Fruit fly (Drosophila melanogaster): ENCODE results near the gene crim.

crim gene

DNA sequence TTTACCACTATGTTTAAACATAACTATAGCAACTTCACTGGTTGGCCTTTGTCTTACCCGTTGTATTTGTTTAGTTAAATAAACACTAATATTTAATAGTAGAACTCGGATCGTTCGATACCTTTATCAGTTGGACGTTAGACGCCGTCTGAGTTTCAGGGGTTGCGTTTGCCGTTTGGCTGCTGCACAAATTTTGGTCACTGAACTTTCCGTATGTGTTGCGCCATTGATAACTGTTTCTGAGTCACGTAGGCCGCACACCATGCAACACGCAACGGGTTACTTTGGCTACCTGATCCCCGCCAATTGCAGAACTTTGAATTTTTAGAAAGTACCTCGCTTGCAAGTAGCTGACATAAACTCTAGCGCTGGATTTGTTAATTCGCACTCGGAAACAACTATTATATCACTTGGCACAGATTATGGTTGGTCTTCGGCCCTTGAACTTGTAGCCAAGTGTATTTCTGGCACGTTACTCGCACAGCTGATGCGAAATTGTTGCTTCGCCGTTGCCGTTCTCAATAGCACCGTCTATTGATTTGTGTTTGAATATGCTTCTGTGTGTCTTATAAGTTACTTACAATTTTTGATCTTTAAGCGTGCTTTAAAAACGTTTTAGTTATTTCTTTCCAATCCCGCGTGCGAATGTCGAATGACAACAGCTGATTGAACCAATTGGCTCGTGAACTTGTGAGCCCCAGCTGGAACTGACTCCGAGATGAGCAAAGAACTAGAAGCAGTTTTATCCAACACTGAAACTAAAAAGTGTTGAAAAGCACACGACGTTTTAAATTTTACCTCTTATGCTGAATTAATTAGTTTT lies 14.7 kb downstream of the crim start, which contains the start of gene Dph1 (continued):
- TF ChIP-seq CG10565 (GFP tag; optimal IDR thresholded peaks at IDR 0.05) (peak; percentile 29), TFAM (GFP tag; optimal IDR thresholded peaks at IDR 0.05) (no peak), Six4 (GFP tag; optimal IDR thresholded peaks at IDR 0.05) (peak; percentile 92), CG6791 (GFP tag; IDR thresholded peaks at IDR 0.05; ENCODE audit: partially characterized antibody) (no peak), hb (GFP tag; IDR thresholded peaks at IDR 0.05; ENCODE audit: partially characterized antibody) (no peak), MBD-R2 (GFP tag; IDR thresholded peaks at IDR 0.05) (peak; percentile 70), CG7271 (tag; optimal IDR thresholded peaks at IDR 0.05) (peak; percentile 50), CG12219 (GFP tag; optimal IDR thresholded peaks at IDR 0.05) (peak; percentile 89), CG10462 (GFP tag; optimal IDR thresholded peaks at IDR 0.05) (peak; percentile 55), CG31388 (GFP tag; optimal IDR thresholded peaks at IDR 0.05) (peak; percentile 12), CG12299 (tag; optimal IDR thresholded peaks at IDR 0.05) (peak; percentile 27), CG4617 (GFP tag; optimal IDR thresholded peaks at IDR 0.05; ENCODE audit: borderline replicate concordance) (peak; percentile 76), ase (GFP tag; IDR thresholded peaks at IDR 0.05) (peak; percentile 78; the same call in 2 of the 3 replicates), CG11504 (tag; optimal IDR thresholded peaks at IDR 0.05) (peak; percentile 89), CG3407 (GFP tag; optimal IDR thresholded peaks at IDR 0.05) (peak; percentile 62), HLH54F (GFP tag; optimal IDR thresholded peaks at IDR 0.05) (peak; percentile 74), CG6683 (GFP tag; optimal IDR thresholded peaks at IDR 0.05) (peak; percentile 55), CG17328 (GFP tag; IDR thresholded peaks at IDR 0.05) (peak; percentile 91), stwl (tag; optimal IDR thresholded peaks at IDR 0.05) (peak; percentile 62), tio (GFP tag; optimal IDR thresholded peaks at IDR 0.05) (peak; percentile 58), kay (GFP tag; optimal IDR thresholded peaks at IDR 0.05) (peak; percentile 90), PHDP (tag; optimal IDR thresholded peaks at IDR 0.05) (peak; percentile 83), tin (GFP tag; optimal IDR thresholded peaks at IDR 0.05) (peak; percentile 83), ERR (GFP tag; optimal IDR thresholded peaks at IDR 0.05) (peak; percentile 65), CTCF (GFP tag; optimal IDR thresholded peaks at IDR 0.05) (peak; percentile 24), corto (GFP tag; optimal IDR thresholded peaks at IDR 0.05) (peak; percentile 43), CG4360 (GFP tag; IDR thresholded peaks at IDR 0.05) (peak; percentile 61), CG14667 (GFP tag; IDR thresholded peaks at IDR 0.05) (no peak), CG17612 (GFP tag; IDR thresholded peaks at IDR 0.05) (peak; percentile 74; the same call in 1 of the 2 replicates), CG10979 (tag; optimal IDR thresholded peaks at IDR 0.05) (peak; percentile 88), CG31224 (GFP tag; IDR thresholded peaks at IDR 0.05) (peak; percentile 82; the same call in 1 of the 2 replicates), Tbp (GFP tag; optimal IDR thresholded peaks at IDR 0.05) (no peak), Dp (GFP tag; optimal IDR thresholded peaks at IDR 0.05) (peak; percentile 86), CG15514 (GFP tag; optimal IDR thresholded peaks at IDR 0.05) (peak; percentile 100), CG17385 (GFP tag; optimal IDR thresholded peaks at IDR 0.05) (peak; percentile 76), CG11695 (GFP tag; IDR thresholded peaks at IDR 0.05) (peak; percentile 89), CG33213 (GFP tag; optimal IDR thresholded peaks at IDR 0.05) (peak; percentile 57), CG10209 (GFP tag; optimal IDR thresholded peaks at IDR 0.05) (peak; percentile 79), row (GFP tag; IDR thresholded peaks at IDR 0.05) (peak; percentile 85), org-1 (GFP tag; optimal IDR thresholded peaks at IDR 0.05) (peak; percentile 86), ftz-f1 (GFP tag; optimal IDR thresholded peaks at IDR 0.05) (peak; percentile 77), CG8478 (optimal IDR thresholded peaks at IDR 0.05) (no peak), CG8290 (GFP tag; optimal IDR thresholded peaks at IDR 0.05) (peak; percentile 66), CG8290 (tag; optimal IDR thresholded peaks at IDR 0.05) (peak in 1 of 2 experiments; percentile 96), vfl (GFP tag; optimal IDR thresholded peaks at IDR 0.05) (peak; percentile 22), pros (GFP tag; optimal IDR thresholded peaks at IDR 0.05) (no peak), sc (optimal IDR thresholded peaks at IDR 0.05) (no peak), sc (GFP tag; optimal IDR thresholded peaks at IDR 0.05) (peak; percentile 52), pb (GFP tag; optimal IDR thresholded peaks at IDR 0.05) (peak; percentile 85), dan (GFP tag; IDR thresholded peaks at IDR 0.05) (no peak), jumu (GFP tag; optimal IDR thresholded peaks at IDR 0.05) (peak; percentile 82)

All from whole organism, embryonic.